Fruit fly (Drosophila melanogaster) whole organism: ENCODE measurements around the gene Sema5c.

Experiments
- CG8478 ChIP-seq: fragments of >200 bp; optimal IDR thresholded peaks from 2 replicates; lab custom pipeline; 2018; ENCODE audit warnings: inconsistent platforms
- usp ChIP-seq: fragments of >200 bp; optimal IDR thresholded peaks from 2 replicates; lab custom pipeline; 2017; ENCODE audit warnings: missing biosample characterization, missing genetic modification characterization, mixed read lengths

dm6 chr3L:12062788-12063218, 18.8 kb downstream of the Sema5c start:
- TF ChIP-seq usp (GFP tag; lab: Kevin White, UChicago): no peak
- no peak for TF ChIP-seq CG8478 (lab: Kevin White, UChicago)
